Fruit fly (Drosophila melanogaster): ENCODE measurements around the gene CG17261.
A peak's percentile ranks its signal among the peaks of the same experiment; 100 is the strongest.

CG17261 gene

dm6 chr2L:3012780-3013179, 29.6 kb upstream of the CG17261 start (continued):
- TF ChIP-seq dysf (GFP tag; IDR thresholded peaks at IDR 0.05) (peak; percentile 59; the same call in 2 of the 3 replicates), unc-4 (GFP tag; IDR thresholded peaks at IDR 0.05; ENCODE audit: partially characterized antibody) (no peak), Bteb2 (GFP tag; optimal IDR thresholded peaks at IDR 0.05) (no peak), BEAF-32 (GFP tag; optimal IDR thresholded peaks at IDR 0.05) (no peak), CG11398 (GFP tag; optimal IDR thresholded peaks at IDR 0.05) (no peak), CG17361 (GFP tag; IDR thresholded peaks at IDR 0.05) (0 out of 3 replicates have a peak, but pooled peaks have one; percentile 36), Stat92E (GFP tag; optimal IDR thresholded peaks at IDR 0.05) (no peak), ken (GFP tag; IDR thresholded peaks at IDR 0.05) (peak; percentile 38; the same call in 1 of the 3 replicates), D19A (tag; optimal IDR thresholded peaks at IDR 0.05) (no peak), CG12659 (GFP tag; optimal IDR thresholded peaks at IDR 0.05) (no peak), cwo (GFP tag; optimal IDR thresholded peaks at IDR 0.05) (no peak), CG9876 (GFP tag; optimal IDR thresholded peaks at IDR 0.05) (no peak), CG1647 (GFP tag; optimal IDR thresholded peaks at IDR 0.05) (peak; percentile 7), E2f1 (GFP tag; IDR thresholded peaks at IDR 0.05) (no peak), MESR4 (GFP tag; optimal IDR thresholded peaks at IDR 0.05) (no peak), CG14860 (GFP tag; IDR thresholded peaks at IDR 0.05; ENCODE audit: partially characterized antibody) (no peak), CG18262 (tag; optimal IDR thresholded peaks at IDR 0.05) (peak; percentile 42), CG4730 (GFP tag; IDR thresholded peaks at IDR 0.05) (no peak), CG3847 (GFP tag; IDR thresholded peaks at IDR 0.05) (no peak), Dp (GFP tag; optimal IDR thresholded peaks at IDR 0.05) (no peak), E2f2 (GFP tag; IDR thresholded peaks at IDR 0.05) (no peak), HLH4C (GFP tag; IDR thresholded peaks at IDR 0.05; ENCODE audit: partially characterized antibody) (no peak), CG1024 (GFP tag; IDR thresholded peaks at IDR 0.05) (no peak), Atf3 (GFP tag; optimal IDR thresholded peaks at IDR 0.05) (no peak), CG9797 (GFP tag; optimal IDR thresholded peaks at IDR 0.05) (no peak), Sry-β (GFP tag; optimal IDR thresholded peaks at IDR 0.05) (no peak), cg (GFP tag; optimal IDR thresholded peaks at IDR 0.05) (no peak), CG7928 (GFP tag; optimal IDR thresholded peaks at IDR 0.05) (no peak), CG30403 (GFP tag; optimal IDR thresholded peaks at IDR 0.05) (no peak), CG43689 (GFP tag; IDR thresholded peaks at IDR 0.05) (no peak), CG11456 (GFP tag; IDR thresholded peaks at IDR 0.05) (no peak), zfh1 (GFP tag; IDR thresholded peaks at IDR 0.05) (peak; percentile 68), Hmx (GFP tag; optimal IDR thresholded peaks at IDR 0.05) (no peak), CG8765 (GFP tag; IDR thresholded peaks at IDR 0.05) (no peak), HLH54F (GFP tag; optimal IDR thresholded peaks at IDR 0.05) (no peak), wek (GFP tag; optimal IDR thresholded peaks at IDR 0.05) (no peak), gce (GFP tag; IDR thresholded peaks at IDR 0.05) (0 out of 3 replicates have a peak, but pooled peaks have one; percentile 29), Neu2 (GFP tag; optimal IDR thresholded peaks at IDR 0.05; ENCODE audit: borderline replicate concordance) (no peak), MBD-R2 (GFP tag; IDR thresholded peaks at IDR 0.05) (no peak), ase (GFP tag; IDR thresholded peaks at IDR 0.05) (no peak), NK7.1 (GFP tag; optimal IDR thresholded peaks at IDR 0.05) (no peak), pum (GFP tag; optimal IDR thresholded peaks at IDR 0.05) (no peak), ERR (GFP tag; optimal IDR thresholded peaks at IDR 0.05) (no peak), CG11085 (GFP tag; IDR thresholded peaks at IDR 0.05) (no peak), emc (GFP tag; optimal IDR thresholded peaks at IDR 0.05) (no peak), CG14441 (GFP tag; IDR thresholded peaks at IDR 0.05) (peak; percentile 23; the same call in 1 of the 2 replicates), psq (GFP tag; optimal IDR thresholded peaks at IDR 0.05) (no peak), CG4360 (GFP tag; IDR thresholded peaks at IDR 0.05) (no peak), tin (GFP tag; optimal IDR thresholded peaks at IDR 0.05) (peak; percentile 34), CG8388 (GFP tag; optimal IDR thresholded peaks at IDR 0.05) (peak; percentile 29), prd (optimal IDR thresholded peaks at IDR 0.05) (no peak), prd (GFP tag; IDR thresholded peaks at IDR 0.05) (peak; percentile 55; the same call in 1 of the 3 replicates)
